Fruit fly (Drosophila melanogaster) whole organism, embryonic: ENCODE results near the gene CG9630.

ENCODE experiments used
- BEAF-32 ChIP-seq: fragments of 200-800 bp; sonication (Bioruptor generic); optimal IDR thresholded peaks from 3 replicates; lab custom pipeline; 2017; ENCODE audit warnings: missing biosample characterization, missing genetic modification characterization, mild to moderate bottlenecking, moderate library complexity, missing genetic modification reagents
- Bdp1 ChIP-seq: fragments of 200-800 bp; sonication (Bioruptor generic); optimal IDR thresholded peaks from 3 replicates; lab custom pipeline; 2016; ENCODE audit warnings: missing biosample characterization, missing genetic modification characterization
- C15 ChIP-seq: fragments of 200-800 bp; sonication (Bioruptor generic); IDR thresholded peaks from 3 replicates; pipeline ENCODE4 v1.3.6; 2022; ENCODE audit warnings: missing biosample characterization, missing genetic modification characterization
- CG10147 ChIP-seq: fragments of 200-800 bp; sonication (Bioruptor generic); optimal IDR thresholded peaks from 2 replicates; lab custom pipeline; 2019; ENCODE audit warnings: missing biosample characterization, mild to moderate bottlenecking, missing genetic modification characterization, moderate library complexity
- CG10366 ChIP-seq: fragments of 200-800 bp; sonication (Bioruptor generic); IDR thresholded peaks from 2 replicates; pipeline ENCODE4 v1.3.6; 2022; ENCODE audit warnings: missing biosample characterization, missing genetic modification characterization
- CG10654 ChIP-seq: fragments of 200-800 bp; sonication (Bioruptor generic); optimal IDR thresholded peaks from 2 replicates; lab custom pipeline; 2016; ENCODE audit warnings: missing biosample characterization, missing genetic modification characterization
- CG12299 ChIP-seq: fragments of 200-800 bp; sonication (Bioruptor generic); optimal IDR thresholded peaks from 2 replicates; lab custom pipeline; 2018; ENCODE audit warnings: missing biosample characterization, mild to moderate bottlenecking, missing genetic modification characterization
- CG12391 ChIP-seq: fragments of 200-800 bp; sonication (Bioruptor generic); optimal IDR thresholded peaks from 3 replicates; lab custom pipeline; 2018; ENCODE audit warnings: missing biosample characterization, mild to moderate bottlenecking, missing genetic modification characterization, moderate library complexity
- CG12744 ChIP-seq: fragments of 200-800 bp; sonication (Bioruptor generic); optimal IDR thresholded peaks from 2 replicates; lab custom pipeline; 2016; ENCODE audit warnings: missing biosample characterization, missing genetic modification characterization
- CG13123 ChIP-seq: fragments of 200-800 bp; sonication (Bioruptor generic); optimal IDR thresholded peaks from 2 replicates; lab custom pipeline; 2016; ENCODE audit warnings: missing biosample characterization, missing genetic modification characterization
- CG15601 ChIP-seq: fragments of 200-800 bp; sonication (Bioruptor generic); optimal IDR thresholded peaks from 3 replicates; lab custom pipeline; 2019; ENCODE audit warnings: missing biosample characterization, mild to moderate bottlenecking, missing genetic modification characterization, moderate library complexity
- CG15696 ChIP-seq: fragments of 200-800 bp; sonication (Bioruptor generic); optimal IDR thresholded peaks from 2 replicates; lab custom pipeline; 2019; ENCODE audit warnings: missing biosample characterization, mild to moderate bottlenecking, missing genetic modification characterization, moderate library complexity
- CG16815 ChIP-seq: fragments of 200-800 bp; sonication (Bioruptor generic); optimal IDR thresholded peaks from 3 replicates; lab custom pipeline; 2017; ENCODE audit warnings: missing biosample characterization, mild to moderate bottlenecking, missing genetic modification characterization
- CG17361 ChIP-seq: fragments of 200-800 bp; sonication (Bioruptor generic); IDR thresholded peaks from 3 replicates; pipeline ENCODE4 v1.3.6; 2022; ENCODE audit warnings: missing biosample characterization, missing genetic modification characterization
- CG33213 ChIP-seq: fragments of 200-800 bp; sonication (Bioruptor generic); optimal IDR thresholded peaks from 3 replicates; lab custom pipeline; 2016; ENCODE audit warnings: missing biosample characterization, missing genetic modification characterization
- CG4360 ChIP-seq: fragments of 200-800 bp; sonication (Bioruptor generic); IDR thresholded peaks from 2 replicates; pipeline ENCODE4 v1.3.6; 2022; ENCODE audit warnings: missing biosample characterization, missing genetic modification characterization
- CG43689 ChIP-seq: fragments of 200-800 bp; sonication (Bioruptor generic); IDR thresholded peaks from 2 replicates; pipeline ENCODE4 v1.3.6; 2022; ENCODE audit warnings: missing biosample characterization, missing genetic modification characterization
- CG4404 ChIP-seq: fragments of 200-800 bp; sonication (Bioruptor generic); IDR thresholded peaks from 2 replicates; pipeline ENCODE4 v1.3.6; 2022; ENCODE audit warnings: missing biosample characterization, missing genetic modification characterization
- CG7357 ChIP-seq: fragments of 200-800 bp; sonication (Bioruptor generic); IDR thresholded peaks from 3 replicates; pipeline ENCODE4 v1.3.6; 2022; ENCODE audit warnings: missing biosample characterization, missing genetic modification characterization
- CG7963 ChIP-seq: fragments of 200-800 bp; sonication (Bioruptor generic); IDR thresholded peaks from 3 replicates; pipeline ENCODE4 v1.3.6; 2022; ENCODE audit warnings: missing biosample characterization, missing genetic modification characterization; ENCODE audit not compliant: partially characterized antibody
- CG8765 ChIP-seq: fragments of 200-800 bp; sonication (Bioruptor generic); IDR thresholded peaks from 2 replicates; pipeline ENCODE4 v1.3.6; 2022; ENCODE audit warnings: missing biosample characterization, missing genetic modification characterization
- CG9437 ChIP-seq: fragments of 200-800 bp; sonication (Bioruptor generic); optimal IDR thresholded peaks from 2 replicates; lab custom pipeline; 2018; ENCODE audit warnings: missing biosample characterization, mild to moderate bottlenecking, missing genetic modification characterization
- Elba2 ChIP-seq: fragments of 200-800 bp; sonication (Bioruptor generic); optimal IDR thresholded peaks from 3 replicates; lab custom pipeline; 2016; ENCODE audit warnings: missing biosample characterization, missing genetic modification characterization
- HmgZ ChIP-seq: fragments of 200-800 bp; sonication (Bioruptor generic); optimal IDR thresholded peaks from 2 replicates; lab custom pipeline; 2018; ENCODE audit warnings: missing biosample characterization, mild to moderate bottlenecking, missing genetic modification characterization
- Hmx ChIP-seq: fragments of 200-800 bp; sonication (Bioruptor generic); optimal IDR thresholded peaks from 2 replicates; lab custom pipeline; 2016; ENCODE audit warnings: missing biosample characterization, missing genetic modification characterization
- Kr ChIP-seq: fragments of 200-800 bp; sonication (Bioruptor generic); optimal IDR thresholded peaks from 2 replicates; lab custom pipeline; 2017; ENCODE audit warnings: missing biosample characterization, mild to moderate bottlenecking, missing genetic modification characterization
- Lim3 ChIP-seq: fragments of 200-800 bp; sonication (Bioruptor generic); IDR thresholded peaks from 2 replicates; pipeline ENCODE4 v1.3.6; 2022; ENCODE audit warnings: missing biosample characterization, missing genetic modification characterization
- Med ChIP-seq: fragments of 200-800 bp; sonication (Bioruptor generic); peaks from one replicate; lab custom pipeline; 2016; ENCODE audit warnings: missing biosample characterization, missing genetic modification characterization, mild to moderate bottlenecking, inconsistent platforms, moderate library complexity
- Mrtf ChIP-seq: fragments of 200-800 bp; sonication (Bioruptor generic); IDR thresholded peaks from 3 replicates; pipeline ENCODE4 v1.3.6; 2022; ENCODE audit warnings: missing biosample characterization, missing genetic modification characterization
- Nf-YB ChIP-seq: fragments of 200-800 bp; sonication (Bioruptor generic); optimal IDR thresholded peaks from 3 replicates; lab custom pipeline; 2019; ENCODE audit warnings: missing biosample characterization, mild to moderate bottlenecking, missing genetic modification characterization, moderate library complexity
- Rfx ChIP-seq: fragments of 200-800 bp; sonication (Bioruptor generic); IDR thresholded peaks from 2 replicates; pipeline ENCODE4 v1.3.6; 2022; ENCODE audit warnings: missing biosample characterization, missing genetic modification characterization
- ac ChIP-seq: fragments of 200-800 bp; sonication (Bioruptor generic); optimal IDR thresholded peaks from 3 replicates; lab custom pipeline; 2017; ENCODE audit warnings: missing biosample characterization, mild to moderate bottlenecking, missing genetic modification characterization
- amos ChIP-seq: fragments of 200-800 bp; sonication (Bioruptor generic); IDR thresholded peaks from 2 replicates; pipeline ENCODE4 v1.3.6; 2022; ENCODE audit warnings: missing biosample characterization, missing genetic modification characterization; ENCODE audit not compliant: partially characterized antibody
- ash1 ChIP-seq: fragments of 200-800 bp; sonication (Bioruptor generic); optimal IDR thresholded peaks from 2 replicates; lab custom pipeline; 2018; ENCODE audit warnings: missing biosample characterization, mild to moderate bottlenecking, missing genetic modification characterization
- az2 ChIP-seq: fragments of 200-800 bp; sonication (Bioruptor generic); optimal IDR thresholded peaks from 3 replicates; lab custom pipeline; 2016; ENCODE audit warnings: missing biosample characterization, missing genetic modification characterization
- cas ChIP-seq: fragments of 200-800 bp; sonication (Bioruptor generic); IDR thresholded peaks from 2 replicates; pipeline ENCODE4 v1.3.6; 2022; ENCODE audit warnings: missing biosample characterization, missing genetic modification characterization
- eyg ChIP-seq: fragments of 200-800 bp; sonication (Bioruptor generic); optimal IDR thresholded peaks from 3 replicates; lab custom pipeline; 2016; ENCODE audit warnings: missing biosample characterization, missing genetic modification characterization
- fu2 ChIP-seq: fragments of 200-800 bp; sonication (Bioruptor generic); optimal IDR thresholded peaks from 2 replicates; lab custom pipeline; 2016; ENCODE audit warnings: missing biosample characterization, missing genetic modification characterization
- h ChIP-seq: fragments of >200 bp; optimal IDR thresholded peaks from 2 replicates; lab custom pipeline; 2017
- lilli ChIP-seq: fragments of 200-800 bp; sonication (Bioruptor generic); optimal IDR thresholded peaks from 3 replicates; lab custom pipeline; 2016; ENCODE audit warnings: missing biosample characterization, missing genetic modification characterization
- luna ChIP-seq: fragments of 200-800 bp; sonication (Bioruptor generic); optimal IDR thresholded peaks from 2 replicates; lab custom pipeline; 2016; ENCODE audit warnings: missing biosample characterization, missing genetic modification characterization
- nerfin-2 ChIP-seq: fragments of 200-800 bp; sonication (Bioruptor generic); IDR thresholded peaks from 2 replicates; pipeline ENCODE4 v1.3.6; 2022; ENCODE audit warnings: missing biosample characterization, missing genetic modification characterization; ENCODE audit not compliant: partially characterized antibody
- sens-2 ChIP-seq: fragments of 200-800 bp; sonication (Bioruptor generic); IDR thresholded peaks from 2 replicates; pipeline ENCODE4 v1.3.6; 2022; ENCODE audit warnings: missing biosample characterization, missing genetic modification characterization
- sqz ChIP-seq: fragments of 200-800 bp; sonication (Bioruptor generic); optimal IDR thresholded peaks from 3 replicates; lab custom pipeline; 2018; ENCODE audit warnings: missing biosample characterization, mild to moderate bottlenecking, missing genetic modification characterization
- sug ChIP-seq: fragments of 200-800 bp; optimal IDR thresholded peaks from 2 replicates; lab custom pipeline; 2019; ENCODE audit warnings: missing biosample characterization, mild to moderate bottlenecking, missing genetic modification characterization, moderate library complexity
- tgo ChIP-seq: fragments of 200-800 bp; sonication (Bioruptor generic); IDR thresholded peaks from 3 replicates; pipeline ENCODE4 v1.3.6; 2022; ENCODE audit warnings: missing biosample characterization, missing genetic modification characterization
- ttk ChIP-seq: fragments of 200-800 bp; sonication (Bioruptor generic); IDR thresholded peaks from 2 replicates; pipeline ENCODE4 v2.1.2; 2022; ENCODE audit warnings: missing biosample characterization, missing genetic modification characterization
- usp ChIP-seq: fragments of >200 bp; optimal IDR thresholded peaks from 2 replicates; lab custom pipeline; 2017; ENCODE audit warnings: missing biosample characterization, missing genetic modification characterization
- vvl ChIP-seq: fragments of 200-800 bp; sonication (Bioruptor generic); IDR thresholded peaks from 2 replicates; pipeline ENCODE4 v1.3.6; 2022; ENCODE audit warnings: missing biosample characterization, missing genetic modification characterization
- wor ChIP-seq: fragments of 200-800 bp; sonication (Bioruptor generic); IDR thresholded peaks from 2 replicates; pipeline ENCODE4 v1.3.6; 2022; ENCODE audit warnings: missing biosample characterization, missing genetic modification characterization
- zen ChIP-seq: fragments of 200-800 bp; sonication (Bioruptor generic); optimal IDR thresholded peaks from 3 replicates; lab custom pipeline; 2018; ENCODE audit warnings: missing biosample characterization, mild to moderate bottlenecking, missing genetic modification characterization, moderate library complexity

The CG9630 gene

dm6 chr3R:8300928-8301752, 31.4 kb upstream of the CG9630 start, which contains the start of the genes CG9626 and mRpL1 (continued):
- TF ChIP-seq CG12391 (peak; percentile 34), Nf-YB (GFP tag; lab: Kevin White, UChicago) (no peak), luna (GFP tag; lab: Kevin White, UChicago) (no peak), vvl (GFP tag; lab: Robert Waterston, UW) (no peak), wor (GFP tag; lab: Robert Waterston, UW) (no peak), CG16815 (GFP tag; lab: Kevin White, UChicago) (no peak), Hmx (GFP tag; lab: Kevin White, UChicago) (no peak), lilli (GFP tag; lab: Kevin White, UChicago) (no peak), CG10654 (GFP tag; lab: Kevin White, UChicago) (no peak), h (no peak), amos (peak; percentile 35; the same call in 1 of the 2 replicates), eyg (GFP tag; lab: Kevin White, UChicago) (no peak), CG7357 (GFP tag; lab: Robert Waterston, UW) (no peak), Lim3 (GFP tag; lab: Robert Waterston, UW) (no peak), BEAF-32 (peak; percentile 58), CG10147 (GFP tag; lab: Kevin White, UChicago) (no peak), CG17361 (GFP tag; lab: Robert Waterston, UW) (no peak), CG33213 (GFP tag; lab: Kevin White, UChicago) (peak; percentile 58), HmgZ (tag; lab: Kevin White, UChicago) (peak; percentile 88), cas (GFP tag; lab: Robert Waterston, UW) (no peak), tgo (no peak), Med (GFP tag; lab: Kevin White, UChicago) (peak; percentile 86), az2 (GFP tag; lab: Kevin White, UChicago) (no peak), CG8765 (GFP tag; lab: Robert Waterston, UW) (no peak), Mrtf (GFP tag; lab: Robert Waterston, UW) (no peak), CG15601 (tag; lab: Kevin White, UChicago) (no peak), Elba2 (GFP tag; lab: Kevin White, UChicago) (no peak), CG7963 (no peak), Kr (no peak), CG15696 (no peak), ac (no peak), sens-2 (GFP tag; lab: Robert Waterston, UW) (no peak), CG4404 (no peak), ash1 (GFP tag; lab: Kevin White, UChicago) (no peak), Rfx (GFP tag; lab: Robert Waterston, UW) (peak; percentile 32; the same call in 1 of the 2 replicates), ttk (GFP tag; lab: Robert Waterston, UW) (no peak), nerfin-2 (GFP tag; lab: Robert Waterston, UW) (0 out of 2 replicates have a peak, but pooled peaks have one; percentile 12), usp (GFP tag; lab: Kevin White, UChicago) (no peak), Bdp1 (no peak), zen (peak; percentile 63), sug (tag; lab: Kevin White, UChicago) (peak; percentile 46), CG4360 (GFP tag; lab: Robert Waterston, UW) (no peak), CG9437 (no peak), fu2 (peak; percentile 5), sqz (GFP tag; lab: Kevin White, UChicago) (no peak), CG12744 (GFP tag; lab: Kevin White, UChicago) (no peak), C15 (GFP tag; lab: Robert Waterston, UW) (no peak), CG12299 (tag; lab: Kevin White, UChicago) (no peak), CG43689 (GFP tag; lab: Robert Waterston, UW) (no peak), CG13123 (GFP tag; lab: Kevin White, UChicago) (no peak), CG10366 (GFP tag; lab: Robert Waterston, UW) (no peak)
